Worm (Caenorhabditis elegans) whole organism, L4/young adult: Measurements from ENCODE around the gene ZK675.4.

Experiments
- W03F9.2 ChIP-seq: fragments of 150-350 bp; optimal IDR thresholded peaks from 2 replicates; lab custom pipeline; 2014; ENCODE audit warnings: missing biosample characterization, missing genetic modification characterization
- dao-5 ChIP-seq: sonication (generic microtip); optimal IDR thresholded peaks from 2 replicates; lab custom pipeline; 2016; ENCODE audit warnings: missing genotype, missing genetic modification characterization, moderate library complexity, missing compliant biosample characterization

DNA sequence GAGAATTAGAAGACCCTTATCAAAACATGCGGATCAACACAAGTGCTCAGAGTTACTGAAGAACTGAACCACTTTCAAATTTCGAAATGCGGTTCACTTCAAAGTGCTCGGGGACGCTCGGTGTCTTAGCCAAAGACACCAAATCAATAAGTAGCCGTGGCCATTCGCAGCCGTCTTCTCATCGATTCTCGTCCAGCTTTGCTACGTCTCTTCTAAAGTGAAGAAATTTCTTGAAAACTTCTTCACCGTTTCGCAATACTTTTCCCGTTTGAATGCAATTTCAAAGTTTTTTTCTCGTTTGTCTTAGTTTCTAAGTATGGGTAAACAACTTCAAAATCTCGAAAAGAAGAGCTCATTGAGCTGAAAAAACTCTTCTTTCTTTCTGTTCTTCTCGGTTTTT is 26.2 kb upstream of the ZK675.4 start:
- TF ChIP-seq W03F9.2 (tag; lab: Kevin White, UChicago) (no peak), dao-5 (tag; lab: Kevin White, UChicago) (no peak)
